Fruit fly (Drosophila melanogaster) whole organism, wandering third instar larva: ENCODE data around the gene CG10005.

Experiments used
- Abd-B ChIP-seq: fragments of >200 bp; optimal IDR thresholded peaks from 2 replicates; lab custom pipeline; 2017; ENCODE audit warnings: missing biosample characterization, missing genetic modification characterization
- CG32264 ChIP-seq: fragments of 200-800 bp; sonication (Bioruptor generic); optimal IDR thresholded peaks from 2 replicates; lab custom pipeline; 2016; ENCODE audit warnings: missing biosample characterization, missing genetic modification characterization
- CG9705 ChIP-seq: fragments of 200-800 bp; sonication (Bioruptor generic); optimal IDR thresholded peaks from 2 replicates; lab custom pipeline; 2018; ENCODE audit warnings: missing biosample characterization, mild to moderate bottlenecking, missing genetic modification characterization
- Dif ChIP-seq: fragments of 200-275, 200-300 bp; sonication (Bioruptor generic); optimal IDR thresholded peaks from 2 replicates; lab custom pipeline; 2018; ENCODE audit warnings: missing biosample characterization, missing genetic modification characterization; ENCODE audit not compliant: partially characterized antibody
- HLH106 ChIP-seq: fragments of 200-800 bp; optimal IDR thresholded peaks from 3 replicates; lab custom pipeline; 2019; ENCODE audit warnings: missing biosample characterization, mild to moderate bottlenecking, missing genetic modification characterization, moderate library complexity
- Hnf4 ChIP-seq: fragments of 200-800 bp; sonication (Bioruptor generic); optimal IDR thresholded peaks from 2 replicates; lab custom pipeline; 2016; ENCODE audit warnings: missing biosample characterization, mild to moderate bottlenecking, missing genetic modification characterization
- Hr78 ChIP-seq: fragments of >200 bp; optimal IDR thresholded peaks from 2 replicates; lab custom pipeline; 2017; ENCODE audit warnings: missing biosample characterization, missing genetic modification characterization
- Jra ChIP-seq: sonication (Bioruptor generic); optimal IDR thresholded peaks from 2 replicates; lab custom pipeline; 2016; ENCODE audit warnings: missing biosample characterization, missing genetic modification characterization
- Mio ChIP-seq: sonication (Bioruptor generic); optimal IDR thresholded peaks from 2 replicates; lab custom pipeline; 2016; ENCODE audit warnings: missing biosample characterization, missing genetic modification characterization
- OdsH ChIP-seq: fragments of 200-800 bp; sonication (Bioruptor generic); optimal IDR thresholded peaks from 2 replicates; lab custom pipeline; 2016; ENCODE audit warnings: missing biosample characterization, mild to moderate bottlenecking, missing genetic modification characterization
- Rel ChIP-seq, 2 experiments: fragments of 200-800 bp; sonication (Bioruptor generic) in 1 of 2; optimal IDR thresholded peaks; 2 replicates in 1 of 2; 3 replicates in 1 of 2; lab custom pipeline; 2016 to 2019; ENCODE audit warnings: mild to moderate bottlenecking in 2 of 2, missing biosample characterization in 2 of 2, missing genetic modification characterization in 2 of 2, moderate library complexity in 1 of 2
- Sp1 ChIP-seq: fragments of 200-800 bp; sonication (Bioruptor generic); optimal IDR thresholded peaks from 3 replicates; lab custom pipeline; 2019; ENCODE audit warnings: missing biosample characterization, mild to moderate bottlenecking, missing genetic modification characterization, moderate library complexity
- Vsx2 ChIP-seq: fragments of 200-300, 225-300 bp; sonication (Bioruptor generic); optimal IDR thresholded peaks from 2 replicates; lab custom pipeline; 2018; ENCODE audit warnings: missing biosample characterization, missing genetic modification characterization; ENCODE audit not compliant: partially characterized antibody
- br ChIP-seq: fragments of 200-800 bp; sonication (Bioruptor generic); optimal IDR thresholded peaks from 2 replicates; lab custom pipeline; 2016; ENCODE audit warnings: missing biosample characterization, missing genetic modification characterization
- dmrt93B ChIP-seq: fragments of 200-800 bp; sonication (Bioruptor generic); optimal IDR thresholded peaks from 2 replicates; lab custom pipeline; 2018; ENCODE audit warnings: missing biosample characterization, mild to moderate bottlenecking, missing genetic modification characterization
- ey ChIP-seq: fragments of 200-800 bp; sonication (Bioruptor generic); optimal IDR thresholded peaks from 2 replicates; lab custom pipeline; 2016; ENCODE audit warnings: missing biosample characterization, missing genetic modification characterization
- foxo ChIP-seq, 2 experiments: fragments of 200-800 bp; sonication (Bioruptor generic); optimal IDR thresholded peaks; 2 replicates in 1 of 2; 3 replicates in 1 of 2; lab custom pipeline; 2016 to 2017; ENCODE audit warnings: missing biosample characterization in 2 of 2, missing genetic modification characterization in 2 of 2
- fru ChIP-seq: fragments of 200-800 bp; sonication (Bioruptor generic); optimal IDR thresholded peaks from 3 replicates; lab custom pipeline; 2016; ENCODE audit warnings: missing biosample characterization, mild to moderate bottlenecking, missing genetic modification characterization
- h ChIP-seq: fragments of 200-800 bp; sonication (Bioruptor generic); optimal IDR thresholded peaks from 3 replicates; lab custom pipeline; 2016; ENCODE audit warnings: missing biosample characterization, mild to moderate bottlenecking, missing genetic modification characterization
- jim ChIP-seq: fragments of 175-275, 200-325 bp; sonication (Bioruptor generic); optimal IDR thresholded peaks from 2 replicates; lab custom pipeline; 2016; ENCODE audit warnings: missing biosample characterization, mild to moderate bottlenecking, missing genetic modification characterization
- lola ChIP-seq: fragments of >200 bp; optimal IDR thresholded peaks from 2 replicates; lab custom pipeline; 2017; ENCODE audit warnings: missing biosample characterization, missing genetic modification characterization
- pan ChIP-seq: fragments of >200 bp; optimal IDR thresholded peaks from 2 replicates; lab custom pipeline; 2017
- psq ChIP-seq: fragments of 200-800 bp; sonication (Bioruptor generic); optimal IDR thresholded peaks from 3 replicates; lab custom pipeline; 2017; ENCODE audit warnings: missing biosample characterization, mild to moderate bottlenecking, missing genetic modification characterization, moderate library complexity
- rgr ChIP-seq: fragments of 200-800 bp; sonication (Bioruptor generic); optimal IDR thresholded peaks from 3 replicates; lab custom pipeline; 2016; ENCODE audit warnings: missing biosample characterization, mild to moderate bottlenecking, missing genetic modification characterization
- sv ChIP-seq: fragments of 200-800 bp; sonication (Bioruptor generic); optimal IDR thresholded peaks from 3 replicates; lab custom pipeline; 2016; ENCODE audit warnings: missing biosample characterization, missing genetic modification characterization
- tai ChIP-seq: sonication (Bioruptor generic); optimal IDR thresholded peaks from 2 replicates; lab custom pipeline; 2016; ENCODE audit warnings: missing biosample characterization, missing genetic modification characterization
- woc ChIP-seq: sonication (Bioruptor generic); optimal IDR thresholded peaks from 2 replicates; lab custom pipeline; 2016; ENCODE audit warnings: missing biosample characterization, mild to moderate bottlenecking, missing genetic modification characterization

Gene CG10005

dm6 chr3R:11947959-11948358, 29.0 kb downstream of the CG10005 start:
- TF ChIP-seq h (GFP tag; lab: Kevin White, UChicago), result no peak
- TF ChIP-seq Abd-B, result no peak
- no peak for TF ChIP-seq fru
- TF ChIP-seq tai, result no peak
- no peak for TF ChIP-seq Jra (GFP tag; lab: Kevin White, UChicago)
- no peak for TF ChIP-seq jim (GFP tag; lab: Kevin White, UChicago)
- TF ChIP-seq Rel (GFP tag; optimal IDR thresholded peaks at IDR 0.05; lab: Kevin White, UChicago), result no peak
- TF ChIP-seq Rel (tag; optimal IDR thresholded peaks at IDR 0.05; lab: Kevin White, UChicago), result no peak
- TF ChIP-seq Hr78 (GFP tag; lab: Kevin White, UChicago), result no peak
- no peak for TF ChIP-seq rgr
- no peak for TF ChIP-seq pan (lab: Kevin White, UChicago)
- no peak for TF ChIP-seq foxo (GFP tag; optimal IDR thresholded peaks at IDR 0.05; lab: Kevin White, UChicago)
- TF ChIP-seq br (GFP tag; lab: Kevin White, UChicago), result no peak
- TF ChIP-seq dmrt93B, result no peak
- no peak for TF ChIP-seq Hnf4 (GFP tag; lab: Kevin White, UChicago)
- no peak for TF ChIP-seq Sp1 (GFP tag; lab: Kevin White, UChicago)
- no peak for TF ChIP-seq psq
- no peak for TF ChIP-seq lola (GFP tag; lab: Kevin White, UChicago)
- TF ChIP-seq CG32264, result no peak
- TF ChIP-seq, all 38 proteins: peak for 0

- TF ChIP-seq foxo (GFP tag; optimal IDR thresholded peaks at IDR 0.05; lab: Kevin White, UChicago), result peak in 1 of 2 experiments; percentile 75
- peak; percentile 72 for TF ChIP-seq HLH106 (tag; lab: Kevin White, UChicago)
- peak; percentile 47 for TF ChIP-seq woc (GFP tag; lab: Kevin White, UChicago)
- TF ChIP-seq rgr, result peak; percentile 65
- no peak for TF ChIP-seq Vsx2 (GFP tag; lab: Kevin White, UChicago)
- TF ChIP-seq h (GFP tag; lab: Kevin White, UChicago), result peak; percentile 67
- TF ChIP-seq br (GFP tag; lab: Kevin White, UChicago), result peak; percentile 53
- peak; percentile 55 for TF ChIP-seq OdsH (GFP tag; lab: Kevin White, UChicago)
- TF ChIP-seq Hnf4 (GFP tag; lab: Kevin White, UChicago), result peak; percentile 49
- TF ChIP-seq Dif (GFP tag; lab: Kevin White, UChicago), result no peak
- TF ChIP-seq jim (GFP tag; lab: Kevin White, UChicago), result no peak
- TF ChIP-seq Mio (GFP tag; lab: Kevin White, UChicago), result no peak
- peak; percentile 68 for TF ChIP-seq psq
- TF ChIP-seq dmrt93B, result peak; percentile 52
- TF ChIP-seq ey (GFP tag; lab: Kevin White, UChicago), result peak; percentile 74
- TF ChIP-seq Sp1 (GFP tag; lab: Kevin White, UChicago), result peak; percentile 45
- peak; percentile 71 for TF ChIP-seq fru
- peak; percentile 4 for TF ChIP-seq CG9705 (GFP tag; lab: Kevin White, UChicago)
Measured at dm6 chr3R:11947079-11947869, 29.7 kb downstream of the CG10005 start.

dm6 chr3R:11945450-11946317, 31.3 kb downstream of the CG10005 start:
- TF ChIP-seq CG32264 (no peak), sv (no peak), dmrt93B (no peak)

- no peak for TF ChIP-seq woc (GFP tag; lab: Kevin White, UChicago)
- no peak for TF ChIP-seq ey (GFP tag; lab: Kevin White, UChicago)
- no peak for TF ChIP-seq HLH106 (tag; lab: Kevin White, UChicago)
- no peak for TF ChIP-seq foxo (GFP tag; optimal IDR thresholded peaks at IDR 0.05; lab: Kevin White, UChicago)
- TF ChIP-seq Vsx2 (GFP tag; lab: Kevin White, UChicago), result peak; percentile 62
- no peak for TF ChIP-seq fru
- TF ChIP-seq, all 38 proteins: peak for 1
Measured at dm6 chr3R:11941116-11941515, 35.9 kb downstream of the CG10005 start.
